Worm (Caenorhabditis elegans): ENCODE data around the gene T28C12.15.

ce11 chrV:6326394-6326793 lies 4.8 kb upstream of the T28C12.15 start:
- no peak for TF ChIP-seq unc-62 (GFP tag; optimal IDR thresholded peaks at IDR 0.05)
- TF ChIP-seq lin-13 (GFP tag; optimal IDR thresholded peaks at IDR 0.05), result no peak
- no peak for TF ChIP-seq snpc-4 (tag; optimal IDR thresholded peaks at IDR 0.05)
- no peak for TF ChIP-seq fkh-10 (GFP tag; optimal IDR thresholded peaks at IDR 0.05)
- no peak for TF ChIP-seq elt-2 (tag; optimal IDR thresholded peaks at IDR 0.05)
- no peak for TF ChIP-seq ceh-8 (GFP tag; optimal IDR thresholded peaks at IDR 0.05)
- no peak for TF ChIP-seq rnt-1 (tag; optimal IDR thresholded peaks at IDR 0.05)
- TF ChIP-seq aly-2 (tag; optimal IDR thresholded peaks at IDR 0.05), result no peak
- TF ChIP-seq nhr-237 (tag; optimal IDR thresholded peaks at IDR 0.05), result no peak
